Worm (Caenorhabditis elegans): ENCODE measurements around the gene tasp-1.
"Not testable (repeated sequence)": the region's sequence is repeated elsewhere in the genome, so short reads cannot be mapped to it uniquely, and the experiment has no call there.

The tasp-1 gene

DNA sequence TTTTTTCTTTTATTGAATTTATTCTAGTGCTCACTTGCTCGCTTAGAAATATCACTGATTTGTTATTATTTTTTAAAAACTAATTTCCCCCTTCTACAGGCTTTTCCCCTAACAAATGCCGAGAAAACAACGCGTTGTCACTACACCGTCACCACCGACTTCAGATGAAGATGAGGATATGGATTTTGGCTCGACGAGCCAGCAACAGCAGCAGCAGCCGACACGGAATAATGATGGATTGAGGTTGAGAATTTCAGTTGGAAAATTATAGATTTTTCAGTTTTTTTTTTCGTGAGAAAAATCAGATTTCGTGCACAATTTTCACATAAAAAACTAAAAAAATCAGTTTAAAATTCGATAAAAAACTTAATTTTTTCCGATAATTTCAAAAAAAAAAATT is 3.9 kb downstream of the tasp-1 start, which contains the start of gene dpy-28:
dpy-28 (plus strand) TSS at position 100 of the 400 bp plus-strand sequence.
- TF ChIP-seq W03F9.2 (tag; optimal IDR thresholded peaks at IDR 0.05) (no peak), him-1 (tag; optimal IDR thresholded peaks at IDR 0.05) (no peak), dao-5 (tag; optimal IDR thresholded peaks at IDR 0.05) (no peak)

DNA sequence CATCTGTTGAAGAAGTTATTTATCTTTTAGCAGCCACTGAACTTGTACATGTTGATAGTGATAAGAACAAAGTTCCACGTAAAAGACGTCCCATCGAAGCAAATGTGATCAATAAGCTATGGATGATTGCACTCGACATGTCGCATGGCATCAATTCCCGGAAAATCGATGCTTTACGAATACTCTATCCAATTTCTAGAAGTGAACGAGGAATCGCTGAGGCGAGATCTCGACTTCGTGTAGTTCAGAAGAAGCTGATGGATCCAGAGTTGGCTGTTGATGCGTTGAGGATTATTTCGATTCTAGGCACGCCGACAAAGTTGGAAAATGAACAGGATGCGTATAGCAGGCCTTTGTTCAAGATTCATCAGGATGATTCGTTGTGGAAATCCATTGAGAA is 10.6 kb downstream of the tasp-1 start:
- no peak for TF ChIP-seq W03F9.2 (tag; optimal IDR thresholded peaks at IDR 0.05)
- no peak for TF ChIP-seq him-1 (tag; optimal IDR thresholded peaks at IDR 0.05)
- no peak for TF ChIP-seq dao-5 (tag; optimal IDR thresholded peaks at IDR 0.05)

DNA sequence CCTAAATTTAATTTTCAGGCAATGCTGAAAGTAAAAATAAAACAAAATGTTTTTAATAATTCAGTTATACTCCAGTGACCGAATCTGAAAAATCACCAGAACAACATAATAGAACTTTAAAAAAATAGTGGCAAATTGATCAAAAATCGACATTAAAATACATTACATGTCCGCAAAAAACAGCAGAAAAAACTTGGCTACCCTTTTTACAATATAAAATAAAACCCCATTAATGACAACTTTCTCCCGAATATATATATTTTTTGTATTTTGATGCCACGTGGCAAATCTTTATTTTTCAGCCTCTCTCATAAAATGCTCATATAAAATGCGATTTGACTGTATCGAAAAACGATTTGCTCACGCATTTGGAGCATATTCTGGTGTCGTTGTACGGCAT is 22.4 kb downstream of the tasp-1 start, which contains the start of gene ptr-19:
ptr-19 (plus strand) TSS at position 301 of the 400 bp plus-strand sequence.
- TF ChIP-seq him-1 (tag; optimal IDR thresholded peaks at IDR 0.05) (no peak), dao-5 (tag; optimal IDR thresholded peaks at IDR 0.05) (no peak), W03F9.2 (tag; optimal IDR thresholded peaks at IDR 0.05) (no peak)

DNA sequence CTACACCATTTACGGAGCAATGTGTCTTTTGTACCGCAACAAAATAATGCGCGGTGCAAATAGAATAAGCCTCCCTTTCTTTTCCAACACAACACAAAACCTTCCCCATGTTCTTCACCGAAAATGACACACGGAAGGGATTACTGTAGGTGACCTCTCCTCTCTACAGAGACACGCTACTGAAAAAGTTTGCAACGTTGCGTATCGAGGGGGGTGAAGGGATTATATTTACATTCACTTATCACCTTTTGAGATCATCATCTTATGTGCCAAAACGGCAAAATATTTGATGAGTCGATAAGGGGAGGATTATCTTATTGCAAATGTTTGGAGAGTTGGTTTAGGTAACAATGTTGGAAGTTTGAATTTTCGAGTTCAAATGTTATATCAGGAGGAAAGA is 23.9 kb downstream of the tasp-1 start:
- no peak for TF ChIP-seq dao-5 (tag; optimal IDR thresholded peaks at IDR 0.05)
- no peak for TF ChIP-seq him-1 (tag; optimal IDR thresholded peaks at IDR 0.05)
- TF ChIP-seq W03F9.2 (tag; optimal IDR thresholded peaks at IDR 0.05): no peak

DNA sequence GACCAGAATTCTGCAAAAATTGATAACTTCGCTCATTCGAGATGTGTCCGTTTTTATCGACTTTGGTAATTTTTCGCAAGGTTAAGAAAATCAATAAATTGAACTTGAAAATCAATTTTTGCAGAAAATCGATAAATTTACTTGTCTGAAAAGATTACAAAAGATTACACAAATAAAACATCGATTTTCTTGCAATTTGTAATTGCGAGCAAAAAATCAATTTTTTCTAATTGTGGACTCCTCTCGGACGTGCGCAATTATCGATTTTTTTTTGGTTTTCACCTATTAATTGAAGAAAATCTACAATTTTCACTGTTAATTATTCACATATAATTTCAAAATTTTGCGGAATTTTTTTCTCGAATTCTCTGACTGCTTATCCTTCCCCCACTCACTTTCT is 32.1 kb downstream of the tasp-1 start:
- no peak for TF ChIP-seq him-1 (tag; optimal IDR thresholded peaks at IDR 0.05)
- no peak for TF ChIP-seq dao-5 (tag; optimal IDR thresholded peaks at IDR 0.05)
- no peak for TF ChIP-seq W03F9.2 (tag; optimal IDR thresholded peaks at IDR 0.05)

DNA sequence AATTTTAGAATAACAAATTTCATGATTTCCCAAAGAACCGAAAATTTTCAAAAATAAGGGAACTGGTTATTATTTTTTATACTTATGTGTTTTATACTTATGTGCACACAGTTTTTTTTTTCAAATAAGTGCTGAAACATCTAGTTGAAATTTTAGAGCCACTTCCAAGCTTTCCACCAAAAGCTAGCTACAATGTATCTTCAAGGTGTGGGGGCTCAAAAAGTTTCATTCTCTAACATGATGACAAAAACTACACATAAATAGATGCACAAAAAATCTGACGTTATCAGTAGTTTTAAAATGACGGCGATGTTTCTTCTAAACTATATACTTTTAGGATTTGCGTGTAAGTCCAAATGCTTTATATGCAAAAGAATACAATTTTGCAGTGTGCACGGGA is 34.9 kb downstream of the tasp-1 start, which contains the start of gene clec-163:
clec-163 (plus strand) TSS at position 301 of the 400 bp plus-strand sequence.
- TF ChIP-seq him-1 (tag; optimal IDR thresholded peaks at IDR 0.05) (no peak), dao-5 (tag; optimal IDR thresholded peaks at IDR 0.05) (no peak), W03F9.2 (tag; optimal IDR thresholded peaks at IDR 0.05) (no peak)

DNA sequence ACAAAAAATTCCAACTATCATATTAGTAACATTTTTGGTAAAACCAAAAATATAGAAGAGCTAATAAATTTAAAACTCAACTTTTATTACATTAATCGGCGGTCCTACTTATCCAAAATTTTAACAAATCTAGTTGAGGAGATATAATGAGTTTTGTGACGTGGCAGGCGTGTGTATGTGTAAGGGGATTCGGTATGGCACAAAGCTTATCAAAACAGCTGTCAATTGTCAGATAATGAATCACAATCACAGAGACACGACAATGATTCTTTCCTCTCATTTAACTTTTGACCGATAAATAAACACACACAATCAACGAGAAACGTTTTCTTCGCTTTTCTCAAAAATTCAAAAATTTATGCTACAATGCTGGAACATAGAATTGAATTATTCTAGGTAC is 42.9 kb downstream of the tasp-1 start, which contains the start of gene K11D9.3:
K11D9.3 (minus strand) TSS at position 181 of the 400 bp plus-strand sequence.
- no peak for TF ChIP-seq dao-5 (tag; optimal IDR thresholded peaks at IDR 0.05)
- TF ChIP-seq W03F9.2 (tag; optimal IDR thresholded peaks at IDR 0.05): no peak
- TF ChIP-seq him-1 (tag; optimal IDR thresholded peaks at IDR 0.05): no peak

DNA sequence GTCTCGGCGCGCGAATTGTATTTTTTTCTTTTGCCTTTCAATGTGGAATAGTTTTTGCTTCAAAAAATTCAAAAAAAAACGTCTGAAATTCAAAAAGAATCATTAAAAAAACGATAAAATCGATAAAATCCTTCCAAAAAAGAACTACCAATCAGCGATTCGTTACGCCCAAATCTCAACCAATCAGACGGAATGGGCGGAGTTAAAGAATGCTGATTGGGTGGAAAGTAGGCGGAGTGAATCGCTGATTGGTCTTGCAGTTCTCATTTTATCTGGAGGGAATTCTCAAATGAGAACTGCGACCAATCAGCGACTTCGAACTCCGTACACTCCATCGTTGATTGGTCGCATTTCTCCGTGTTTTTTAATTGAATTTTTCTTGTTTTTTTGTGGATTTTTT is 46.1 kb downstream of the tasp-1 start:
- TF ChIP-seq dao-5 (tag; optimal IDR thresholded peaks at IDR 0.05): no peak
- no peak for TF ChIP-seq W03F9.2 (tag; optimal IDR thresholded peaks at IDR 0.05)
- no peak for TF ChIP-seq him-1 (tag; optimal IDR thresholded peaks at IDR 0.05)

DNA sequence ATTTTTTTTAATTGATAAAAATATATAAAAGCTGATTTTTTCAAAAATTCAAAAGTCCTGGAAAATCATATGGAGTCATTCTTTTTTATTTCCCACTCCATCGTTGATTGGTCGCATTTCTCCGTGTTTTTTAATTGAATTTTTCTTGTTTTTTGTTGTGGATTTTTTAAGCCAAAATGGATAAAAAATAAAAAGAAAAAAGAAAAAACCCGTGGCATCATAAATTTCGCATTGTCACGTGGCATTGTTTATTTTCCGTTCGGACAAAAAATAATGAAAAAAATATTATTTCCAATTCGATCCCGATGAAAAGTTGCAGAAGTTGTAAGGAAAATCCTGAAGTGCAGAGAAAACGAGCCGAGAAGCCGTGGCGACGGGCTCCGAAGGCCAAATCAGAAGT is 46.5 kb downstream of the tasp-1 start, which contains the start of gene klp-7:
klp-7 (plus strand) TSS at position 301 of the 400 bp plus-strand sequence.
- not testable (repeated sequence) for TF ChIP-seq him-1, dao-5, W03F9.2 (tag; optimal IDR thresholded peaks at IDR 0.05)

DNA sequence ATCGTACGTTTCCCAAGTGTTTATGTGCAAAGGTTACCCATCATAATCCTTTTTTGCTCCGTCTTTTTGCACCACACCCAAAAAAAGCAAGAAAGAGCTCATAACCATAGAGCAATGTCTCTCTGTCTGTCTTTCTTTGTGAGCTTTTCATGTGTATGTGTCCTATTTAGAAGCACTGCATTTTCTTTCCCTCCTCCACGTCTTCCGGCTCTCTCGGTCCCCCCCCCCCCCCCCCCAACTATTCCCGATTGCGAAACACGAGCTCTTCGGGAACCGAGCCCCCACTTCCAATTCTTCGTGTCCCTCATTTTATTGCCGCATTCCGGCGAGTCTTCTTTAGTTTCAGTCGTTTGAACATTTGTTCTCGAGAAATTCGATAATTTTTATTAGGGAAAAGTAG is 47.7 kb downstream of the tasp-1 start:
- TF ChIP-seq dao-5 (tag; optimal IDR thresholded peaks at IDR 0.05): no peak
- no peak for TF ChIP-seq him-1 (tag; optimal IDR thresholded peaks at IDR 0.05)
- no peak for TF ChIP-seq W03F9.2 (tag; optimal IDR thresholded peaks at IDR 0.05)

DNA sequence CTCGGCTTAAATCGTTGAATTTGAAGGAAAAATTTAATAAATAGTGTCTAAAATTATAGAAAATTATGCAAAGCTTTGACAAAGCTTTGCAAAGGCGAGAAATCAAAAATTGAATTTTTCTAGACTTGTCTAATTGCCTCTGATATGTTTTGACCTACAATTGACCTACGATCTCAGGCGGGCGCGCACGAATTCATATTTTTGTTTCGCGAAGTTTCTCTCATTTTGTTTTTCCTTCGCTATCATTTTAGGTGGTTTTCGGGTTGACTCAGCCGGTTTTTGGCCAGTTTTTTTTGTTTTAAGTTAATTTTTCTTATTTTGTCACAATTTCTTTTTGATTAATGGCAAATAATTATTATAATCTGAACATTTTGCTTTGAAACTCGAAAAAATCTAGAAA is 48.1 kb downstream of the tasp-1 start:
- TF ChIP-seq him-1 (tag; optimal IDR thresholded peaks at IDR 0.05) (no peak), dao-5 (tag; optimal IDR thresholded peaks at IDR 0.05) (no peak), W03F9.2 (tag; optimal IDR thresholded peaks at IDR 0.05) (no peak)

DNA sequence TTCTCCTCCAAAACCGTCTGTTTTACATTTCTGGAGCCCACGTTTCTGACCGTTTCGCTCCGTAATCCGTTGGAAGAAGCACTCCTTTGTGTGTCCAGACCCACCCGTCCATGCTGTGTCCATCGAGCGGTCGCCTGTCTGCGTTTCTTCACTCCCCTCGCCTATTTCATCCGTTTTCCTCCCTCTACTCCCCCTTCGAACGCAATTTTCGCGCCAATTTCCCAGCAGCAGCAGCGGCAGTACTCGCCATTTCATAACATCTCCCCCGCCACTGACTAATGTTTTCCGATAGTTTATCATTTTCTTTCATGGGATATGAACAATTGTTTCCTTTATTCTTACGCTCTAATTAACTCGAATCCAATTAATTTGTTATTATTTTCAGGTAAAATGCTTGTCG is 48.8 kb downstream of the tasp-1 start:
- no peak for TF ChIP-seq W03F9.2 (tag; optimal IDR thresholded peaks at IDR 0.05)
- no peak for TF ChIP-seq dao-5 (tag; optimal IDR thresholded peaks at IDR 0.05)

DNA sequence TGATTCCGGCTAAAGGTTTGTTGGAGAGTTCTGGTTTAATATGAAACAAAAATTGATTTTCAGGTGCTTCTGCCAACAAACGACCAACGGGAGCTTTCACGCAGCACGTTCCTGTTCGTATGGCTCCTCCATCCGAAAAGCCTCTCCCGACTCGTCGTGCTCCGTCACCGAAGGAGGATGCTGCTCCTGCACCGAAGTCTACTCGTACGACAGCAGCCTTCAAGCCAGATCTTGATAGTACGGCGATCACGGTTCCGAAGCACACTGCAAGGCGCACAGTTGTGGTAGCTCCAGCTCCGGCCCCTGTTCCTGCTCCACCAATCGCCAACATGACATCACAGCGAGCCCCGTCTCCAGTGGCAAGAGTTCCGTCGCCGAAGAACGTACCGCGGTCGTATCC is 49.7 kb downstream of the tasp-1 start:
- TF ChIP-seq W03F9.2 (tag; optimal IDR thresholded peaks at IDR 0.05) (no peak), dao-5 (tag; optimal IDR thresholded peaks at IDR 0.05) (no peak), him-1 (tag; optimal IDR thresholded peaks at IDR 0.05) (no peak)

DNA sequence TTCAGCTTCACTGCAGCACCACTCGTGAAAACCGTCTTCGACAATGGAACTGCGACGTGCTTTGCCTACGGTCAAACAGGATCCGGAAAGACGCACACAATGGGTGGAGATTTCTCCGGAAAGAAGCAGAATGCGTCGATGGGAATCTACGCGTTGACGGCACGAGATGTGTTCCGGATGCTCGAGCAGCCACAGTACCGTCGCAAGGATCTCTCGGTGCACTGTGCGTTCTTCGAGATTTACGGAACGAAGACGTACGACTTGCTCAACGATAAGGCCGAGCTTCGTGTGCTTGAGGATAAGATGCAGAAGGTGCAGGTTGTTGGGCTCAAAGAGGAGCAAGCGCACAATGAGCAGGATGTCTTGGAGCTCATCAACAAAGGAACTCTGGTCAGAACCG is 50.5 kb downstream of the tasp-1 start:
- no peak for TF ChIP-seq dao-5 (tag; optimal IDR thresholded peaks at IDR 0.05)
- TF ChIP-seq W03F9.2 (tag; optimal IDR thresholded peaks at IDR 0.05): no peak
- no peak for TF ChIP-seq him-1 (tag; optimal IDR thresholded peaks at IDR 0.05)

DNA sequence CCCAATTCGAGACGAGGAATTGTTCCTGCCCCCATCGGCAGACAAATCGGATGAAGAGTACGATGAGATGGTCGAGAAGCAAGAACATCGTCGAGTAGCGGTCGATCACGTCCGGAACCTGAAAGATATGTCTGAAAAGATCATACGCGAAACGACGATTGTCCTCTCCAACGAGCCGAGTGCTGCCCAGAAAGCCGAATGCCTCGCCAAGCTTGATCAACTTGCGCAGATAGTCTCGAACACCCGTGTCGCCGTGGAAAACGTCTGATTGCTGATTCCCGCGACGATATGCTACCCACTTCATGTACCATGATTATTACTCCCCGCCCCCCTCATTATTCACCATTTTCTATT is 51.4 kb downstream of the tasp-1 start:
- no peak for TF ChIP-seq dao-5 (tag; optimal IDR thresholded peaks at IDR 0.05)
- TF ChIP-seq him-1 (tag; optimal IDR thresholded peaks at IDR 0.05): no peak
- no peak for TF ChIP-seq W03F9.2 (tag; optimal IDR thresholded peaks at IDR 0.05)

Data from whole organism, L4/young adult.